Fruit fly (Drosophila melanogaster): ENCODE results near the gene CG46387.

Gene CG46387

DNA sequence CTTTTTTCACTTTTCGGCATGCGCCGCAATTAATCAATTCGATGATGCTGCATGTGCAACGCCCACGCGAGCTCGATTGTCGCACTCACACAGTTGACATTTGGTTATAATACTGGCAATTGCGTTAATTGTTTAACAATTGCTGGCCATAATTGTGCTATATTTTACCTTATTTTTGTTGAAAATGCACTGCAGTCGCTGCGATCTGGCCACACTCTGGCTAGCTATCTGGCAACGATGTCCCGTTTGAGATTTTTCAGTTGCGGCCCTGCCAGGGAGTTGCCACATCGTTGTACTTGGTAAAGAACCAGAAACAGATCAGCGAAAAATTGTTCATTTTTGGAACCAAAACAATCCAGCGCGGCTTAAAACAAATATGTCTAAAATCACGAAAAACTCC lies at the start of gene CG46387, which contains the start of gene CG6707:
Gene CG46387, plus strand, starts transcription at position 272 of the 400 bp plus-strand sequence.
Gene CG6707, minus strand, starts transcription at position 221 of the 400 bp plus-strand sequence.
- TF ChIP-seq Eip78C (GFP tag) (no peak), Sox14 (GFP tag; optimal IDR thresholded peaks at IDR 0.05) (peak; percentile 70), CG15336 (GFP tag; IDR thresholded peaks at IDR 0.05) (no peak), acj6 (GFP tag; optimal IDR thresholded peaks at IDR 0.05) (no peak), Lpt (GFP tag; optimal IDR thresholded peaks at IDR 0.05) (no peak), Sox15 (GFP tag; optimal IDR thresholded peaks at IDR 0.05) (peak; percentile 16), CG31627 (GFP tag; optimal IDR thresholded peaks at IDR 0.05) (no peak), Hr39 (GFP tag; optimal IDR thresholded peaks at IDR 0.05) (peak; percentile 0), Gug (GFP tag; IDR thresholded peaks at IDR 0.05) (no peak), CG8632 (GFP tag; optimal IDR thresholded peaks at IDR 0.05) (no peak), pdm3 (GFP tag; optimal IDR thresholded peaks at IDR 0.05) (peak; percentile 6), CG6808 (GFP tag; optimal IDR thresholded peaks at IDR 0.05) (no peak), cyc (GFP tag; optimal IDR thresholded peaks at IDR 0.05) (peak; percentile 30), CG6163 (GFP tag; IDR thresholded peaks at IDR 0.05) (peak; percentile 36; the same call in 1 of the 3 replicates), dsx (GFP tag; optimal IDR thresholded peaks at IDR 0.05; ENCODE audit: poor library complexity, severe bottlenecking) (peak; percentile 27)

DNA sequence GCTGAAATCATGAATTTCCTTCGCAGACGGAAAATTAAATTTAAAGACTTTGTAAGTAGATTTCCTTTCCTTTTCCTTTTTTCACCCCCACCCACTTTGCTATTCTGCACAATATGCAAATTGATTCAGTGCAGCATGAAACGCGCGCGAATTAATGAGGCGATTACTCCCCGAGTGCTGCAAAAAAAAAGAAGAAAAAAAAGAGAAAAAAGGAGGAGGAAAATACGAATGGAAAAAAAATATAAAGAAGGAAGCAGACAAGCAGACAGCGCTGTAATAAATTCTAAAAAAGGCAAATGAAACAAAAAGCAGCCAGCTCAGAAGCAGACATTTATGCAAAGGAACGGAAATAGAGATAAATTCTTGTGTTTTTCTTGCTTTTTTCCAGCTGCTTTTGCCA lies 49.7 kb upstream of the CG46387 start:
- peak; percentile 43 for TF ChIP-seq CG11762 (GFP tag; optimal IDR thresholded peaks at IDR 0.05; ENCODE audit: insufficient read depth)
- peak; percentile 34 for TF ChIP-seq Sox14 (GFP tag; optimal IDR thresholded peaks at IDR 0.05)
- TF ChIP-seq Met (GFP tag; optimal IDR thresholded peaks at IDR 0.05) = no peak
- TF ChIP-seq salr (GFP tag; optimal IDR thresholded peaks at IDR 0.05) = peak; percentile 27 to 67
- no peak for TF ChIP-seq lz (GFP tag; optimal IDR thresholded peaks at IDR 0.05)
- TF ChIP-seq CG1621 (tag; optimal IDR thresholded peaks at IDR 0.05) = peak; percentile 64
- peak; percentile 91 for TF ChIP-seq CG9139 (GFP tag; optimal IDR thresholded peaks at IDR 0.05)
- TF ChIP-seq CG8319 (GFP tag; optimal IDR thresholded peaks at IDR 0.05) = no peak
- peak; percentile 65 for TF ChIP-seq Eip75B (GFP tag; optimal IDR thresholded peaks at IDR 0.05)
- no peak for TF ChIP-seq Eip93F (GFP tag; optimal IDR thresholded peaks at IDR 0.05)
- no peak for TF ChIP-seq fd85E (GFP tag; optimal IDR thresholded peaks at IDR 0.05)
- peak; percentile 91 for TF ChIP-seq CG6163 (GFP tag; IDR thresholded peaks at IDR 0.05)
- peak; percentile 91 for TF ChIP-seq CG6808 (GFP tag; optimal IDR thresholded peaks at IDR 0.05)
- TF ChIP-seq net (GFP tag; optimal IDR thresholded peaks at IDR 0.05) = peak; percentile 67
- TF ChIP-seq ss (GFP tag; optimal IDR thresholded peaks at IDR 0.05) = peak; percentile 90 to 91
- no peak for TF ChIP-seq Eip78C (GFP tag)
- no peak for TF ChIP-seq CG4318 (GFP tag; optimal IDR thresholded peaks at IDR 0.05)
- TF ChIP-seq cyc (GFP tag; optimal IDR thresholded peaks at IDR 0.05) = no peak
- TF ChIP-seq CG10669 (GFP tag; optimal IDR thresholded peaks at IDR 0.05) = peak; percentile 83
- TF ChIP-seq Sox15 (GFP tag; optimal IDR thresholded peaks at IDR 0.05) = no peak
- TF ChIP-seq CG6276 (GFP tag; optimal IDR thresholded peaks at IDR 0.05) = peak; percentile 85
- peak; percentile 7 for TF ChIP-seq CG10631 (GFP tag; optimal IDR thresholded peaks at IDR 0.05)
- peak; percentile 58 for TF ChIP-seq CG3919 (GFP tag; optimal IDR thresholded peaks at IDR 0.05)
- TF ChIP-seq Smox (GFP tag; optimal IDR thresholded peaks at IDR 0.05) = no peak
- TF ChIP-seq Sox102F (GFP tag; optimal IDR thresholded peaks at IDR 0.05) = no peak
- peak; percentile 83 for TF ChIP-seq CG16779 (tag; optimal IDR thresholded peaks at IDR 0.05)
- TF ChIP-seq Ets96B (tag; optimal IDR thresholded peaks at IDR 0.05) = peak; percentile 75
- peak; percentile 84 for TF ChIP-seq CG8119 (GFP tag; IDR thresholded peaks at IDR 0.05)
- no peak for TF ChIP-seq fkh (GFP tag; optimal IDR thresholded peaks at IDR 0.05)
- TF ChIP-seq Hr38 (GFP tag; optimal IDR thresholded peaks at IDR 0.05) = no peak
- no peak for TF ChIP-seq esn (GFP tag; optimal IDR thresholded peaks at IDR 0.05)
- TF ChIP-seq CG15336 (GFP tag; IDR thresholded peaks at IDR 0.05) = peak; percentile 69
- TF ChIP-seq eg (GFP tag; IDR thresholded peaks at IDR 0.05) = peak; percentile 85
- TF ChIP-seq CG34406 (GFP tag; optimal IDR thresholded peaks at IDR 0.05) = no peak
- peak; percentile 73 for TF ChIP-seq CG3032 (tag; optimal IDR thresholded peaks at IDR 0.05)
- no peak for TF ChIP-seq vri (GFP tag; optimal IDR thresholded peaks at IDR 0.05)
- TF ChIP-seq Lpt (GFP tag; optimal IDR thresholded peaks at IDR 0.05) = peak; percentile 84
- peak; percentile 45 for TF ChIP-seq achi (GFP tag; optimal IDR thresholded peaks at IDR 0.05)
- peak; percentile 46 for TF ChIP-seq CG8632 (GFP tag; optimal IDR thresholded peaks at IDR 0.05)
- no peak for TF ChIP-seq CG31627 (GFP tag; optimal IDR thresholded peaks at IDR 0.05)
- peak; percentile 41 for TF ChIP-seq fd59A (GFP tag; optimal IDR thresholded peaks at IDR 0.05)
- peak; percentile 8 for TF ChIP-seq dac (GFP tag; optimal IDR thresholded peaks at IDR 0.05)
- TF ChIP-seq pdm3 (GFP tag; optimal IDR thresholded peaks at IDR 0.05) = peak; percentile 56
- no peak for TF ChIP-seq Gug (GFP tag; IDR thresholded peaks at IDR 0.05)
- peak; percentile 73 for TF ChIP-seq spab (GFP tag; optimal IDR thresholded peaks at IDR 0.05)

All from whole organism, prepupa.